Fruit fly (Drosophila melanogaster) whole organism, embryonic: ENCODE results near the gene Neto.
A peak's percentile ranks its signal among the peaks of the same experiment; 100 is the strongest.

ENCODE experiments used
- Atf6 ChIP-seq: fragments of 200-800 bp; sonication (Bioruptor generic); IDR thresholded peaks from 2 replicates; pipeline ENCODE4 v1.3.6; 2022; ENCODE audit warnings: missing biosample characterization, missing genetic modification characterization
- Blimp-1 ChIP-seq: fragments of 200-800 bp; sonication (Bioruptor generic); optimal IDR thresholded peaks from 3 replicates; lab custom pipeline; 2018; ENCODE audit warnings: missing biosample characterization, missing genetic modification characterization, mild to moderate bottlenecking, moderate library complexity, missing genetic modification reagents
- CG10209 ChIP-seq: fragments of 200-800 bp; sonication (Bioruptor generic); optimal IDR thresholded peaks from 3 replicates; lab custom pipeline; 2017; ENCODE audit warnings: missing biosample characterization, mild to moderate bottlenecking, missing genetic modification characterization, missing genetic modification reagents
- CG1024 ChIP-seq: fragments of 200-800 bp; sonication (Bioruptor generic); IDR thresholded peaks from 2 replicates; pipeline ENCODE4 v1.3.6; 2022; ENCODE audit warnings: missing biosample characterization, missing genetic modification characterization
- CG10267 ChIP-seq: fragments of 200-800 bp; sonication (Bioruptor generic); optimal IDR thresholded peaks from 2 replicates; lab custom pipeline; 2018; ENCODE audit warnings: missing biosample characterization, mild to moderate bottlenecking, missing genetic modification characterization, moderate library complexity
- CG10274 ChIP-seq: fragments of 200-800 bp; sonication (Bioruptor generic); optimal IDR thresholded peaks from 3 replicates; lab custom pipeline; 2017; ENCODE audit warnings: missing biosample characterization, mild to moderate bottlenecking, missing genetic modification characterization
- CG10366 ChIP-seq: fragments of 200-800 bp; sonication (Bioruptor generic); IDR thresholded peaks from 2 replicates; pipeline ENCODE4 v1.3.6; 2022; ENCODE audit warnings: missing biosample characterization, missing genetic modification characterization
- CG11560 ChIP-seq: fragments of 200-800 bp; sonication (Bioruptor generic); IDR thresholded peaks from 3 replicates; pipeline ENCODE4 v1.3.6; 2022; ENCODE audit warnings: missing biosample characterization, missing genetic modification characterization
- CG13624 ChIP-seq: fragments of 200-800 bp; sonication (Bioruptor generic); optimal IDR thresholded peaks from 2 replicates; lab custom pipeline; 2016; ENCODE audit warnings: missing biosample characterization, missing genetic modification characterization
- CG13894 ChIP-seq: fragments of 200-800 bp; sonication (Bioruptor generic); optimal IDR thresholded peaks from 3 replicates; lab custom pipeline; 2018; ENCODE audit warnings: missing biosample characterization, mild to moderate bottlenecking, missing genetic modification characterization, moderate library complexity
- CG16863 ChIP-seq: fragments of 200-800 bp; sonication (Bioruptor generic); optimal IDR thresholded peaks from 3 replicates; lab custom pipeline; 2016; ENCODE audit warnings: missing biosample characterization, missing genetic modification characterization
- CG17359 ChIP-seq: fragments of 200-800 bp; sonication (Bioruptor generic); optimal IDR thresholded peaks from 3 replicates; lab custom pipeline; 2018; ENCODE audit warnings: missing biosample characterization, mild to moderate bottlenecking, missing genetic modification characterization, moderate library complexity
- CG2678 ChIP-seq: fragments of 200-800 bp; sonication (Bioruptor generic); optimal IDR thresholded peaks from 3 replicates; lab custom pipeline; 2019; ENCODE audit warnings: missing biosample characterization, mild to moderate bottlenecking, missing genetic modification characterization, moderate library complexity
- CG2875 ChIP-seq: fragments of 200-800 bp; sonication (Bioruptor generic); optimal IDR thresholded peaks from 2 replicates; lab custom pipeline; 2017; ENCODE audit warnings: missing biosample characterization, mild to moderate bottlenecking, missing genetic modification characterization, missing genetic modification reagents
- CG33213 ChIP-seq: fragments of 200-800 bp; sonication (Bioruptor generic); optimal IDR thresholded peaks from 3 replicates; lab custom pipeline; 2016; ENCODE audit warnings: missing biosample characterization, missing genetic modification characterization
- CG34422 ChIP-seq: fragments of 200-800 bp; sonication (Bioruptor generic); IDR thresholded peaks from 3 replicates; pipeline ENCODE4 v1.3.6; 2022; ENCODE audit warnings: missing biosample characterization, missing genetic modification characterization
- CG8089 ChIP-seq: fragments of 200-800 bp; sonication (Bioruptor generic); optimal IDR thresholded peaks from 3 replicates; lab custom pipeline; 2016; ENCODE audit warnings: missing biosample characterization, missing genetic modification characterization
- CTCF ChIP-seq: fragments of 200-800 bp; sonication (Bioruptor generic); optimal IDR thresholded peaks from 2 replicates; lab custom pipeline; 2017; ENCODE audit warnings: missing biosample characterization, mild to moderate bottlenecking, missing genetic modification characterization, moderate library complexity
- CoRest ChIP-seq: fragments of 200-800 bp; sonication (Bioruptor generic); optimal IDR thresholded peaks from 3 replicates; lab custom pipeline; 2018; ENCODE audit warnings: missing biosample characterization, mild to moderate bottlenecking, missing genetic modification characterization, moderate library complexity
- Dp ChIP-seq: fragments of 200-800 bp; sonication (Bioruptor generic); optimal IDR thresholded peaks from 2 replicates; lab custom pipeline; 2018; ENCODE audit warnings: missing biosample characterization, mild to moderate bottlenecking, missing genetic modification characterization, moderate library complexity
- Ets65A ChIP-seq: fragments of 200-800 bp; sonication (Bioruptor generic); peaks from one replicate; lab custom pipeline; 2016; ENCODE audit warnings: missing biosample characterization, missing genetic modification characterization
- HHEX ChIP-seq: fragments of 200-800 bp; sonication (Bioruptor generic); optimal IDR thresholded peaks from 3 replicates; lab custom pipeline; 2017; ENCODE audit warnings: missing biosample characterization, mild to moderate bottlenecking, missing genetic modification characterization, missing genetic modification reagents
- HLH3B ChIP-seq: fragments of 200-800 bp; sonication (Bioruptor generic); IDR thresholded peaks from 2 replicates; pipeline ENCODE4 v1.3.6; 2022; ENCODE audit warnings: missing biosample characterization, missing genetic modification characterization
- Hr51 ChIP-seq, 2 experiments: fragments of 200-800 bp; sonication (Bioruptor generic); optimal IDR thresholded peaks; 2 replicates in 1 of 2; 3 replicates in 1 of 2; lab custom pipeline; 2016 to 2018; ENCODE audit warnings: missing biosample characterization in 2 of 2, missing genetic modification characterization in 2 of 2, mild to moderate bottlenecking in 1 of 2, moderate library complexity in 1 of 2
- Lhr ChIP-seq: fragments of 200-800 bp; sonication (Bioruptor generic); optimal IDR thresholded peaks from 3 replicates; lab custom pipeline; 2017; ENCODE audit warnings: mild to moderate bottlenecking, missing biosample characterization, missing genetic modification reagents, missing genetic modification characterization
- Optix ChIP-seq: fragments of 200-800 bp; sonication (Bioruptor generic); IDR thresholded peaks from 3 replicates; pipeline ENCODE4 v1.3.6; 2022; ENCODE audit warnings: missing biosample characterization, missing genetic modification characterization
- Tbp ChIP-seq: fragments of >200 bp; optimal IDR thresholded peaks from 2 replicates; lab custom pipeline; 2018; ENCODE audit warnings: missing biosample characterization, missing genetic modification characterization
- ab ChIP-seq: fragments of 200-800 bp; sonication (Bioruptor generic); optimal IDR thresholded peaks from 2 replicates; lab custom pipeline; 2016; ENCODE audit warnings: missing biosample characterization, missing genetic modification characterization
- ac ChIP-seq: fragments of 200-800 bp; sonication (Bioruptor generic); optimal IDR thresholded peaks from 3 replicates; lab custom pipeline; 2017; ENCODE audit warnings: missing biosample characterization, mild to moderate bottlenecking, missing genetic modification characterization
- amos ChIP-seq: fragments of 200-800 bp; sonication (Bioruptor generic); IDR thresholded peaks from 2 replicates; pipeline ENCODE4 v1.3.6; 2022; ENCODE audit warnings: missing biosample characterization, missing genetic modification characterization; ENCODE audit not compliant: partially characterized antibody
- dmrt11E ChIP-seq: fragments of 200-800 bp; sonication (Bioruptor generic); optimal IDR thresholded peaks from 3 replicates; lab custom pipeline; 2018; ENCODE audit warnings: missing biosample characterization, mild to moderate bottlenecking, missing genetic modification characterization, moderate library complexity
- dysf ChIP-seq: fragments of 200-800 bp; sonication (Bioruptor generic); IDR thresholded peaks from 3 replicates; pipeline ENCODE4 v1.3.6; 2022; ENCODE audit warnings: missing biosample characterization, missing genetic modification characterization
- gem ChIP-seq: fragments of 200-800 bp; sonication (Bioruptor generic); optimal IDR thresholded peaks from 2 replicates; lab custom pipeline; 2019; ENCODE audit warnings: missing biosample characterization, mild to moderate bottlenecking, missing genetic modification characterization, moderate library complexity
- maf-S ChIP-seq: fragments of 200-800 bp; sonication (Bioruptor generic); optimal IDR thresholded peaks from 2 replicates; lab custom pipeline; 2016; ENCODE audit warnings: missing biosample characterization, missing genetic modification characterization
- odd ChIP-seq: fragments of 200-800 bp; sonication (Bioruptor generic); optimal IDR thresholded peaks from 2 replicates; lab custom pipeline; 2017; ENCODE audit warnings: missing biosample characterization, mild to moderate bottlenecking, missing genetic modification characterization
- rib ChIP-seq: fragments of 200-800 bp; sonication (Bioruptor generic); IDR thresholded peaks from 2 replicates; pipeline ENCODE4 v1.3.6; 2022; ENCODE audit warnings: missing biosample characterization, missing genetic modification characterization
- sens-2 ChIP-seq: fragments of 200-800 bp; sonication (Bioruptor generic); IDR thresholded peaks from 2 replicates; pipeline ENCODE4 v1.3.6; 2022; ENCODE audit warnings: missing biosample characterization, missing genetic modification characterization
- sna ChIP-seq: fragments of 200-800 bp; sonication (Bioruptor generic); IDR thresholded peaks from 2 replicates; pipeline ENCODE4 v1.3.6; 2022; ENCODE audit warnings: missing biosample characterization, missing genetic modification characterization; ENCODE audit not compliant: partially characterized antibody
- sob ChIP-seq: fragments of 200-800 bp; sonication (Bioruptor generic); IDR thresholded peaks from 2 replicates; pipeline ENCODE4 v1.3.6; 2022; ENCODE audit warnings: missing biosample characterization, missing genetic modification characterization
- ssp ChIP-seq: fragments of 200-800 bp; sonication (Bioruptor generic); IDR thresholded peaks from 2 replicates; pipeline ENCODE4 v1.3.6; 2022; ENCODE audit warnings: missing biosample characterization, missing genetic modification characterization
- tap ChIP-seq: fragments of 200-800 bp; optimal IDR thresholded peaks from 3 replicates; lab custom pipeline; 2019; ENCODE audit warnings: missing biosample characterization, mild to moderate bottlenecking, missing genetic modification characterization, moderate library complexity
- tin ChIP-seq: fragments of 200-800 bp; sonication (Bioruptor generic); optimal IDR thresholded peaks from 3 replicates; lab custom pipeline; 2016; ENCODE audit warnings: missing biosample characterization, missing genetic modification characterization
- tll ChIP-seq, 2 experiments: fragments of 200-800 bp in 1 of 2; fragments of >200 bp in 1 of 2; sonication (Bioruptor generic) in 1 of 2; optimal IDR thresholded peaks; 2 replicates each; lab custom pipeline; 2017 to 2019; ENCODE audit warnings: missing biosample characterization in 2 of 2, missing genetic modification characterization in 2 of 2, mild to moderate bottlenecking in 1 of 2, moderate library complexity in 1 of 2
- toy ChIP-seq: fragments of 200-800 bp; sonication (Bioruptor generic); IDR thresholded peaks from 2 replicates; pipeline ENCODE4 v1.3.6; 2022; ENCODE audit warnings: missing biosample characterization, missing genetic modification characterization
- vvl ChIP-seq: fragments of 200-800 bp; sonication (Bioruptor generic); IDR thresholded peaks from 2 replicates; pipeline ENCODE4 v1.3.6; 2022; ENCODE audit warnings: missing biosample characterization, missing genetic modification characterization

Gene Neto

DNA sequence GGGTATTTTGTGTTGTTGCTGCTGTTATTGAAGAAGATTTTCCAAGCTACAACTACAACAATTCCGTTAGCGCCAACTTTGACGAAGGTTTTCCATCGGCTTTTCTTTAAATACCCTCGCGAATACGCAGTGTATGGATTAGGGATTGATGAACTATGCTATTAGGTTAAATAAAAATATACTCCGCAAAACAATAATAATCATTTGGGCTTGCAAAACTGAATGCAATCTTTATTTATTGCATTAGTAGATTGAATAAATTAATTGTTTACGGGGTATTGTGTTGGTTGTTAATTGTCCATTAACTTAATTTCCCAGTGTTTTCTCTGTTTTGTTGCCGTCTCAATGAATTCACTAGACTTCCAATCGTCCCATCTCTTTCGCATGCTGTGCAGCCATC lies 1.7 kb downstream of the Neto start (continued):
- TF ChIP-seq Tbp (GFP tag; lab: Kevin White, UChicago) (no peak), CG10267 (tag; lab: Kevin White, UChicago) (no peak), CG2875 (no peak), rib (GFP tag; lab: Robert Waterston, UW) (no peak), CG10274 (GFP tag; lab: Kevin White, UChicago) (no peak), amos (GFP tag; lab: Robert Waterston, UW) (no peak), Atf6 (GFP tag; lab: Robert Waterston, UW) (no peak), Lhr (no peak), CG10209 (GFP tag; lab: Kevin White, UChicago) (peak; percentile 10), sna (GFP tag; lab: Robert Waterston, UW) (no peak), CG2678 (tag; lab: Kevin White, UChicago) (peak; percentile 40), CG8089 (no peak), Blimp-1 (GFP tag; lab: Kevin White, UChicago) (no peak), ac (GFP tag; lab: Kevin White, UChicago) (no peak), sob (GFP tag; lab: Robert Waterston, UW) (peak; percentile 30; the same call in 1 of the 2 replicates), CG13894 (tag; lab: Kevin White, UChicago) (no peak), ab (GFP tag; lab: Kevin White, UChicago) (no peak), CG10366 (GFP tag; lab: Robert Waterston, UW) (peak; percentile 32; the same call in 1 of the 2 replicates), sens-2 (GFP tag; lab: Robert Waterston, UW) (no peak), tap (tag; lab: Kevin White, UChicago) (no peak), CG33213 (GFP tag; lab: Kevin White, UChicago) (no peak), tll (GFP tag; optimal IDR thresholded peaks at IDR 0.05; lab: Kevin White, UChicago) (no peak), HLH3B (GFP tag; lab: Robert Waterston, UW) (no peak), Hr51 (GFP tag; optimal IDR thresholded peaks at IDR 0.05; lab: Kevin White, UChicago) (peak in 1 of 2 experiments; percentile 42), HHEX (GFP tag; lab: Kevin White, UChicago) (no peak), CTCF (no peak), maf-S (GFP tag; lab: Kevin White, UChicago) (no peak), CG13624 (GFP tag; lab: Kevin White, UChicago) (no peak), gem (tag; lab: Kevin White, UChicago) (peak; percentile 43), Optix (GFP tag; lab: Robert Waterston, UW) (no peak), CG1024 (no peak), tin (GFP tag; lab: Kevin White, UChicago) (no peak), vvl (GFP tag; lab: Robert Waterston, UW) (no peak), toy (GFP tag; lab: Robert Waterston, UW) (no peak), Dp (GFP tag; lab: Kevin White, UChicago) (no peak), CG11560 (tag; lab: Robert Waterston, UW) (no peak), odd (GFP tag; lab: Kevin White, UChicago) (no peak), dmrt11E (tag; lab: Kevin White, UChicago) (no peak), dysf (GFP tag; lab: Robert Waterston, UW) (peak; percentile 56; the same call in 2 of the 3 replicates), CG16863 (no peak), CoRest (tag; lab: Kevin White, UChicago) (peak; percentile 19), ssp (GFP tag; lab: Robert Waterston, UW) (no peak), CG34422 (0 out of 3 replicates have a peak, but pooled peaks have one; percentile 36), CG17359 (tag; lab: Kevin White, UChicago) (no peak), Ets65A (GFP tag; lab: Kevin White, UChicago) (no peak)
